Fruit fly (Drosophila melanogaster): Measurements from ENCODE around the gene ND-51.

Gene ND-51

dm6 chr2L:6090786-6091716 lies 28.5 kb upstream of the ND-51 start, which contains the start of gene CG45075 (continued):
- TF ChIP-seq kni (GFP tag; optimal IDR thresholded peaks at IDR 0.05) (peak; percentile 36), Fer1 (GFP tag; optimal IDR thresholded peaks at IDR 0.05) (peak; percentile 26), ara (GFP tag; IDR thresholded peaks at IDR 0.05) (peak; percentile 19; the same call in 1 of the 2 replicates), Med (GFP tag) (peak; percentile 11), Kr (GFP tag; optimal IDR thresholded peaks at IDR 0.05) (no peak), Lhr (GFP tag; optimal IDR thresholded peaks at IDR 0.05) (no peak), gce (GFP tag; IDR thresholded peaks at IDR 0.05) (no peak), CG10267 (tag; optimal IDR thresholded peaks at IDR 0.05) (peak; percentile 10), lbe (GFP tag; optimal IDR thresholded peaks at IDR 0.05) (no peak), Lpt (GFP tag; optimal IDR thresholded peaks at IDR 0.05) (no peak), luna (GFP tag; optimal IDR thresholded peaks at IDR 0.05) (no peak), Rx (GFP tag; IDR thresholded peaks at IDR 0.05) (no peak), CG2202 (tag; optimal IDR thresholded peaks at IDR 0.05) (peak; percentile 35), CG8290 (GFP tag; optimal IDR thresholded peaks at IDR 0.05) (no peak), CG8290 (tag; optimal IDR thresholded peaks at IDR 0.05) (peak in 1 of 2 experiments; percentile 27), Dp (GFP tag; optimal IDR thresholded peaks at IDR 0.05) (no peak), Xbp1 (GFP tag; optimal IDR thresholded peaks at IDR 0.05) (no peak), stwl (tag; optimal IDR thresholded peaks at IDR 0.05) (peak; percentile 32), sug (tag; optimal IDR thresholded peaks at IDR 0.05) (no peak), CG10979 (tag; optimal IDR thresholded peaks at IDR 0.05) (peak; percentile 26), CG7928 (GFP tag; optimal IDR thresholded peaks at IDR 0.05) (no peak), pb (GFP tag; optimal IDR thresholded peaks at IDR 0.05) (no peak), Hey (tag; optimal IDR thresholded peaks at IDR 0.05) (no peak), trh (GFP tag; optimal IDR thresholded peaks at IDR 0.05) (no peak), HmgD (GFP tag; optimal IDR thresholded peaks at IDR 0.05) (no peak), CG2116 (GFP tag; optimal IDR thresholded peaks at IDR 0.05) (no peak), amos (GFP tag; IDR thresholded peaks at IDR 0.05; ENCODE audit: partially characterized antibody) (no peak), CG17361 (GFP tag; IDR thresholded peaks at IDR 0.05) (no peak), CG6254 (GFP tag; optimal IDR thresholded peaks at IDR 0.05) (no peak), CG7786 (GFP tag; optimal IDR thresholded peaks at IDR 0.05) (no peak), CG1603 (tag; optimal IDR thresholded peaks at IDR 0.05) (peak; percentile 2), CG3163 (GFP tag; optimal IDR thresholded peaks at IDR 0.05) (no peak), yki (optimal IDR thresholded peaks at IDR 0.05) (no peak), Dip2 (GFP tag; IDR thresholded peaks at IDR 0.05) (no peak), CG7963 (GFP tag; IDR thresholded peaks at IDR 0.05; ENCODE audit: partially characterized antibody) (no peak), CG16779 (GFP tag; IDR thresholded peaks at IDR 0.05) (no peak), oc (tag; optimal IDR thresholded peaks at IDR 0.05) (no peak), Jarid2 (GFP tag; optimal IDR thresholded peaks at IDR 0.05) (peak; percentile 79), sob (GFP tag; IDR thresholded peaks at IDR 0.05) (no peak), unpg (GFP tag; optimal IDR thresholded peaks at IDR 0.05) (no peak), CG31441 (GFP tag; IDR thresholded peaks at IDR 0.05) (no peak; the same call in 1 of the 2 replicates), Hr78 (GFP tag; optimal IDR thresholded peaks at IDR 0.05) (peak in 1 of 2 experiments; percentile 69), nerfin-1 (tag; optimal IDR thresholded peaks at IDR 0.05) (peak; percentile 38), tgo (GFP tag; IDR thresholded peaks at IDR 0.05) (no peak), gcm (GFP tag; optimal IDR thresholded peaks at IDR 0.05) (peak; percentile 60), Max (GFP tag; optimal IDR thresholded peaks at IDR 0.05) (no peak), croc (GFP tag; conservative IDR thresholded peaks at IDR 0.05) (no peak), Aef1 (GFP tag; IDR thresholded peaks at IDR 0.05) (no peak), ATbp (GFP tag; optimal IDR thresholded peaks at IDR 0.05) (no peak)
